Worm (Caenorhabditis elegans) whole organism, L4/young adult: ENCODE measurements around the gene F56D6.6.

ENCODE experiments used
- dao-5 ChIP-seq: sonication (generic microtip); optimal IDR thresholded peaks from 2 replicates; lab custom pipeline; 2016; ENCODE audit warnings: missing genotype, missing genetic modification characterization, moderate library complexity, missing compliant biosample characterization
- him-1 ChIP-seq: sonication (generic microtip); optimal IDR thresholded peaks from 2 replicates; lab custom pipeline; 2016; ENCODE audit warnings: missing genotype, missing genetic modification reagents, missing genetic modification characterization, missing compliant biosample characterization

- TF ChIP-seq him-1, result no peak
- no peak for TF ChIP-seq dao-5 (tag; lab: Kevin White, UChicago)
Observed at ce11 chrIV:3885369-3885768, 17.7 kb upstream of the F56D6.6 start, which contains the start of gene oac-22.
